Fruit fly (Drosophila melanogaster) S2 (cell line): Measurements from ENCODE around the gene Catsup.

Experiments
- CG8478 ChIP-seq: fragments of >200 bp; optimal IDR thresholded peaks from 2 replicates; lab custom pipeline; 2018
- CTCF ChIP-seq, 2 experiments: fragments of >200 bp; optimal IDR thresholded peaks; 2 replicates each; lab custom pipeline; 2018

- TF ChIP-seq CTCF (optimal IDR thresholded peaks at IDR 0.05; lab: Kevin White, UChicago) = no peak
- no peak for TF ChIP-seq CG8478 (lab: Kevin White, UChicago)
Observed at dm6 chr2L:19078928-19079327, 37.3 kb downstream of the Catsup start, which contains the start of gene CG10700.
